Worm (Caenorhabditis elegans) whole organism, L4/young adult: ENCODE results near the gene cest-24.

Experiments
- W03F9.2 ChIP-seq: fragments of 150-350 bp; optimal IDR thresholded peaks from 2 replicates; lab custom pipeline; 2014; ENCODE audit warnings: missing biosample characterization, missing genetic modification characterization
- dao-5 ChIP-seq: sonication (generic microtip); optimal IDR thresholded peaks from 2 replicates; lab custom pipeline; 2016; ENCODE audit warnings: missing genotype, missing genetic modification characterization, moderate library complexity, missing compliant biosample characterization
- him-1 ChIP-seq: sonication (generic microtip); optimal IDR thresholded peaks from 2 replicates; lab custom pipeline; 2016; ENCODE audit warnings: missing genotype, missing genetic modification reagents, missing genetic modification characterization, missing compliant biosample characterization

DNA sequence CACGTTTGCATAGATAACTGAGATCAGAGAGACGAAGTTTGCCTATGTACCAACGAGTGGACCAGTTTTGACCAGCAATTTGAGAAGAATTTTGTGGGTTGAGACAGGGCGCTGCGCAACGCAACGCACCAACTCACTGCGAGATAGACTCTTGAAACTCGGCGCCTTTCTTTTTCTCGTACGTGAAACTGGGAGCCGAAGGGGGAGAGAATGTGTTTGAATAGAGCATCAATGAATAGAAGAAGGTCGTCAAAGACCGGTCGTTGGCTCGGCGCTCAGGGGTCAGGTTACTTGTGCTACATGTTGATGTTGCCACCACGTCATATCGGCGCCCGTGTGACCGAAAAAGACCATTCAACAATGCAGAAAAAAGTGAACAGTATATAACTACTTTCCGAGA lies 42.8 kb downstream of the cest-24 start:
- TF ChIP-seq him-1 (tag; lab: Kevin White, UChicago) (no peak), W03F9.2 (no peak), dao-5 (no peak)
